Worm (Caenorhabditis elegans): ENCODE measurements around the gene ceh-39.

ce11 chrX:1845493-1845892 lies 10.5 kb downstream of the ceh-39 start, which contains the start of gene T26C11.4:
- peak; percentile 17 for TF ChIP-seq F13H6.1 (tag; optimal IDR thresholded peaks at IDR 0.05)
- TF ChIP-seq egl-27 (tag; optimal IDR thresholded peaks at IDR 0.05) = no peak
- TF ChIP-seq aly-2 (tag; optimal IDR thresholded peaks at IDR 0.05) = no peak
- TF ChIP-seq lin-13 (GFP tag; optimal IDR thresholded peaks at IDR 0.05) = no peak
- TF ChIP-seq sem-4 (tag; optimal IDR thresholded peaks at IDR 0.05) = no peak
- no peak for TF ChIP-seq nhr-129 (tag; optimal IDR thresholded peaks at IDR 0.05)

Data from whole organism, L2 larva.